Fruit fly (Drosophila melanogaster) whole organism: ENCODE measurements around the gene Dok.

ENCODE experiments used
- CG8478 ChIP-seq: fragments of >200 bp; optimal IDR thresholded peaks from 2 replicates; lab custom pipeline; 2018; ENCODE audit warnings: inconsistent platforms
- EcR ChIP-seq, 2 experiments: fragments of >200 bp; optimal IDR thresholded peaks; 2 replicates each; lab custom pipeline; 2017; ENCODE audit warnings: missing biosample characterization in 2 of 2, missing genetic modification characterization in 2 of 2, missing genetic modification reagents in 2 of 2
- pan ChIP-seq: fragments of >200 bp; optimal IDR thresholded peaks from 2 replicates; lab custom pipeline; 2017
- psq ChIP-seq: fragments of >200 bp; optimal IDR thresholded peaks from 2 replicates; lab custom pipeline; 2017
- usp ChIP-seq: fragments of >200 bp; optimal IDR thresholded peaks from 2 replicates; lab custom pipeline; 2017; ENCODE audit warnings: missing biosample characterization, missing genetic modification characterization, mixed read lengths

DNA sequence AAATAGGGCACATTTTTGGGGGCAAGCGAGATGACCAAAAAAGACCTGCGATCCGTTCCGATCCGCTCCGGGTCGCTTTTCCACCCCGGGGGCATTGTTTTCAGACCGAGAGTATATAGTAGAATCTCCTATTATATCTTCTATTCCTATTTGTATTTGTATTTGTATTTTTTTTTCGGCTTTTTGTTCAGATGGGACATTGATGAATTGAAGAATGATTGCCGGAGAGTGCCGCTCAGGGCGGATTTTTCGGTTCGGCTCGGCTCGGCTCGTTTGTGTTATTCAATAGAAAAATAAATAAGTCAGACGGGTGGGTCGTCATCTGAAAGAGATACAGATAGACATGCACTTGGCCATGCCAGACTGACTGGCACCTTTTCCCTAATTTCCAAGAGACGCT, 2.2 kb upstream of the Dok start:
- TF ChIP-seq pan (lab: Kevin White, UChicago) (no peak), CG8478 (no peak), EcR (GFP tag; optimal IDR thresholded peaks at IDR 0.05; lab: Kevin White, UChicago) (no peak), psq (lab: Kevin White, UChicago) (no peak), usp (GFP tag; lab: Kevin White, UChicago) (no peak)
